Worm (Caenorhabditis elegans) whole organism, L1 larva: ENCODE results near the gene C14F11.7.

Experiments used
- C34B4.2 ChIP-seq: sonication (generic microtip); optimal IDR thresholded peaks from 2 replicates; lab custom pipeline; 2017; ENCODE audit warnings: mild to moderate bottlenecking, missing genetic modification characterization, missing compliant biosample characterization
- F16B12.6 ChIP-seq: fragments of 150-350 bp; optimal IDR thresholded peaks from 2 replicates; lab custom pipeline; 2014; ENCODE audit warnings: missing biosample characterization, missing genetic modification characterization
- Y116A8C.19 ChIP-seq: sonication (generic microtip); optimal IDR thresholded peaks from 2 replicates; lab custom pipeline; 2016; ENCODE audit warnings: missing compliant biosample characterization, missing genetic modification characterization, borderline replicate concordance
- ama-1 ChIP-seq: fragments of 150-350 bp; optimal IDR thresholded peaks from 2 replicates; lab custom pipeline; 2014
- blmp-1 ChIP-seq: fragments of 150-350 bp; optimal IDR thresholded peaks from 2 replicates; lab custom pipeline; 2014; ENCODE audit warnings: missing biosample characterization, missing genetic modification characterization
- ceh-82 ChIP-seq, 3 experiments: fragments of 150-350 bp in 1 of 3; sonication (generic microtip) in 2 of 3; optimal IDR thresholded peaks; 2 replicates each; lab custom pipeline; 2014 to 2017; ENCODE audit warnings: missing biosample characterization in 3 of 3, missing genetic modification characterization in 3 of 3
- ceh-88 ChIP-seq: fragments of 200-800 bp; sonication (Bioruptor generic); IDR thresholded peaks from 2 replicates; pipeline ENCODE4 v1.3.6; 2022; ENCODE audit warnings: missing genetic modification characterization, missing compliant biosample characterization
- ces-1 ChIP-seq: fragments of 150-350 bp; optimal IDR thresholded peaks from 2 replicates; lab custom pipeline; 2014; ENCODE audit warnings: missing biosample characterization, missing genetic modification reagents, missing genetic modification characterization
- dpl-1 ChIP-seq, 3 experiments: fragments of 150-350 bp in 2 of 3; sonication (generic microtip) in 1 of 3; optimal IDR thresholded peaks; 2 replicates each; lab custom pipeline; 2014 to 2017; ENCODE audit warnings: missing biosample characterization in 3 of 3, missing genetic modification characterization in 3 of 3, missing genetic modification reagents in 3 of 3
- efl-1 ChIP-seq, 4 experiments: fragments of 150-350 bp; optimal IDR thresholded peaks in 3 of 4; peaks in 1 of 4; 1 replicate in 1 of 4; 2 replicates in 3 of 4; lab custom pipeline; 2014; ENCODE audit warnings: missing biosample characterization in 2 of 4, missing genetic modification characterization in 2 of 4, missing genetic modification reagents in 2 of 4
- efl-3 ChIP-seq: fragments of 200-800 bp; sonication (Bioruptor generic); optimal IDR thresholded peaks from 2 replicates; lab custom pipeline; 2018; ENCODE audit warnings: mild to moderate bottlenecking, missing genetic modification characterization, missing compliant biosample characterization
- elt-3 ChIP-seq, 6 experiments: fragments of 150-350 bp in 1 of 6; sonication (generic microtip); optimal IDR thresholded peaks; 2 replicates each; lab custom pipeline; 2017 to 2018; ENCODE audit warnings: missing biosample characterization in 6 of 6, missing genetic modification characterization in 6 of 6, inconsistent platforms in 1 of 6
- grh-1 ChIP-seq: fragments of 200-800 bp; sonication (Bioruptor generic); IDR thresholded peaks from 2 replicates; pipeline ENCODE4 v1.3.6; 2022; ENCODE audit warnings: missing genetic modification reagents, missing genetic modification characterization, missing compliant biosample characterization
- irx-1 ChIP-seq: sonication (generic microtip); optimal IDR thresholded peaks from 2 replicates; lab custom pipeline; 2016; ENCODE audit warnings: missing genetic modification characterization, missing compliant biosample characterization
- isw-1 ChIP-seq: fragments of 200-800 bp; sonication (Bioruptor generic); IDR thresholded peaks from 2 replicates; pipeline ENCODE4 v1.3.6; 2022; ENCODE audit warnings: missing genetic modification characterization, missing compliant biosample characterization
- jun-1 ChIP-seq: fragments of 150-350 bp; optimal IDR thresholded peaks from 2 replicates; lab custom pipeline; 2014; ENCODE audit warnings: missing biosample characterization, missing genetic modification reagents, missing genetic modification characterization
- lin-14 ChIP-seq: fragments of 200-800 bp; sonication (Bioruptor generic); optimal IDR thresholded peaks from 2 replicates; lab custom pipeline; 2018; ENCODE audit warnings: mild to moderate bottlenecking, missing genetic modification characterization, moderate library complexity, missing compliant biosample characterization
- lin-35 ChIP-seq, 2 experiments: fragments of 150-350 bp; optimal IDR thresholded peaks; 2 replicates each; lab custom pipeline; 2014; ENCODE audit warnings: missing biosample characterization in 2 of 2, missing genetic modification characterization in 2 of 2, missing genetic modification reagents in 2 of 2
- lin-39 ChIP-seq: fragments of 150-350 bp; optimal IDR thresholded peaks from 2 replicates; lab custom pipeline; 2014; ENCODE audit warnings: missing biosample characterization, missing genetic modification reagents, missing genetic modification characterization
- lir-3 ChIP-seq: sonication (generic microtip); optimal IDR thresholded peaks from 2 replicates; lab custom pipeline; 2016; ENCODE audit warnings: mild to moderate bottlenecking, missing genetic modification characterization, moderate library complexity, missing compliant biosample characterization; ENCODE audit not compliant: poor library complexity
- lsy-2 ChIP-seq, 2 experiments: fragments of 150-350 bp; optimal IDR thresholded peaks; 2 replicates each; lab custom pipeline; 2014; ENCODE audit warnings: missing biosample characterization in 2 of 2, missing genetic modification characterization in 2 of 2
- mdl-1 ChIP-seq, 2 experiments: fragments of 150-350 bp; optimal IDR thresholded peaks; 2 replicates each; lab custom pipeline; 2014 to 2017; ENCODE audit warnings: missing biosample characterization in 2 of 2, missing genetic modification characterization in 2 of 2, inconsistent platforms in 1 of 2
- mef-2 ChIP-seq: fragments of 150-350 bp; optimal IDR thresholded peaks from 2 replicates; lab custom pipeline; 2014; ENCODE audit warnings: missing biosample characterization, missing genetic modification characterization
- mep-1 ChIP-seq: fragments of 150-350 bp; optimal IDR thresholded peaks from 2 replicates; lab custom pipeline; 2014; ENCODE audit warnings: missing biosample characterization, missing genetic modification characterization
- nhr-11 ChIP-seq: fragments of 150-350 bp; optimal IDR thresholded peaks from 2 replicates; lab custom pipeline; 2014; ENCODE audit warnings: missing biosample characterization, missing genetic modification characterization
- nhr-12 ChIP-seq: sonication (generic microtip); optimal IDR thresholded peaks from 2 replicates; lab custom pipeline; 2017; ENCODE audit warnings: missing biosample characterization, missing genetic modification characterization
- nhr-20 ChIP-seq: sonication (generic microtip); optimal IDR thresholded peaks from 2 replicates; lab custom pipeline; 2016; ENCODE audit warnings: mild to moderate bottlenecking, missing genetic modification characterization, missing compliant biosample characterization
- nhr-28 ChIP-seq: fragments of 150-350 bp; optimal IDR thresholded peaks from 2 replicates; lab custom pipeline; 2014; ENCODE audit warnings: missing biosample characterization, missing genetic modification characterization
- nhr-47 ChIP-seq: sonication (generic microtip); optimal IDR thresholded peaks from 2 replicates; lab custom pipeline; 2016; ENCODE audit warnings: mild to moderate bottlenecking, missing genetic modification characterization, moderate library complexity, missing compliant biosample characterization
- nhr-71 ChIP-seq: sonication (generic microtip); optimal IDR thresholded peaks from 2 replicates; lab custom pipeline; 2016; ENCODE audit warnings: mild to moderate bottlenecking, missing genetic modification characterization, moderate library complexity, missing compliant biosample characterization
- nhr-90 ChIP-seq: sonication (generic microtip); optimal IDR thresholded peaks from 2 replicates; lab custom pipeline; 2016; ENCODE audit warnings: mild to moderate bottlenecking, missing genetic modification characterization, missing compliant biosample characterization; ENCODE audit not compliant: poor library complexity
- pag-3 ChIP-seq: sonication (generic microtip); optimal IDR thresholded peaks from 2 replicates; lab custom pipeline; 2017; ENCODE audit warnings: missing genetic modification characterization, mild to moderate bottlenecking, missing compliant biosample characterization, antibody characterized with exemption, borderline replicate concordance; ENCODE audit not compliant: insufficient read depth
- pax-3 ChIP-seq: fragments of 200-800 bp; sonication (Bioruptor generic); optimal IDR thresholded peaks from 2 replicates; lab custom pipeline; 2018; ENCODE audit warnings: mild to moderate bottlenecking, missing genetic modification characterization, moderate library complexity, missing compliant biosample characterization
- rnt-1 ChIP-seq: sonication (generic microtip); optimal IDR thresholded peaks from 2 replicates; lab custom pipeline; 2016; ENCODE audit warnings: mild to moderate bottlenecking, missing genetic modification characterization, moderate library complexity, missing compliant biosample characterization
- skn-1 ChIP-seq: fragments of 150-350 bp; optimal IDR thresholded peaks from 2 replicates; lab custom pipeline; 2014; ENCODE audit warnings: missing biosample characterization, missing genetic modification characterization
- snpc-4 ChIP-seq: fragments of 150-350 bp; optimal IDR thresholded peaks from 2 replicates; lab custom pipeline; 2014; ENCODE audit warnings: missing biosample characterization, missing genetic modification characterization
- sox-4 ChIP-seq: sonication (generic microtip); optimal IDR thresholded peaks from 2 replicates; lab custom pipeline; 2016; ENCODE audit warnings: missing genetic modification characterization, missing compliant biosample characterization
- sup-37 ChIP-seq: fragments of 200-800 bp; sonication (Bioruptor generic); optimal IDR thresholded peaks from 2 replicates; lab custom pipeline; 2018; ENCODE audit warnings: mild to moderate bottlenecking, missing genetic modification characterization, missing compliant biosample characterization
- swsn-7 ChIP-seq: sonication (generic microtip); optimal IDR thresholded peaks from 2 replicates; lab custom pipeline; 2016; ENCODE audit warnings: missing genetic modification characterization, missing compliant biosample characterization
- tlp-1 ChIP-seq: fragments of 150-350 bp; optimal IDR thresholded peaks from 2 replicates; lab custom pipeline; 2014; ENCODE audit warnings: missing biosample characterization, missing genetic modification characterization
- unc-30 ChIP-seq: sonication (generic microtip); optimal IDR thresholded peaks from 2 replicates; lab custom pipeline; 2017; ENCODE audit warnings: missing biosample characterization, missing genetic modification characterization
- vab-15 ChIP-seq: sonication (generic microtip); optimal IDR thresholded peaks from 2 replicates; lab custom pipeline; 2017; ENCODE audit warnings: missing genotype, mild to moderate bottlenecking, missing genetic modification characterization, missing compliant biosample characterization
- xbp-1 ChIP-seq: sonication (generic microtip); optimal IDR thresholded peaks from 2 replicates; lab custom pipeline; 2016; ENCODE audit warnings: missing genetic modification characterization, missing compliant biosample characterization
- zip-4 ChIP-seq: fragments of 200-800 bp; sonication (Bioruptor generic); optimal IDR thresholded peaks from 2 replicates; lab custom pipeline; 2018; ENCODE audit warnings: mild to moderate bottlenecking, missing genetic modification characterization, moderate library complexity, missing compliant biosample characterization
- ztf-11 ChIP-seq, 2 experiments: sonication (generic microtip); optimal IDR thresholded peaks; 2 replicates each; lab custom pipeline; 2016 to 2017; ENCODE audit warnings: missing genetic modification characterization in 2 of 2, missing biosample characterization in 1 of 2, missing compliant biosample characterization in 1 of 2
- ztf-4 ChIP-seq: fragments of 150-350 bp; optimal IDR thresholded peaks from 2 replicates; lab custom pipeline; 2014; ENCODE audit warnings: missing biosample characterization, missing genetic modification characterization

Gene C14F11.7

DNA sequence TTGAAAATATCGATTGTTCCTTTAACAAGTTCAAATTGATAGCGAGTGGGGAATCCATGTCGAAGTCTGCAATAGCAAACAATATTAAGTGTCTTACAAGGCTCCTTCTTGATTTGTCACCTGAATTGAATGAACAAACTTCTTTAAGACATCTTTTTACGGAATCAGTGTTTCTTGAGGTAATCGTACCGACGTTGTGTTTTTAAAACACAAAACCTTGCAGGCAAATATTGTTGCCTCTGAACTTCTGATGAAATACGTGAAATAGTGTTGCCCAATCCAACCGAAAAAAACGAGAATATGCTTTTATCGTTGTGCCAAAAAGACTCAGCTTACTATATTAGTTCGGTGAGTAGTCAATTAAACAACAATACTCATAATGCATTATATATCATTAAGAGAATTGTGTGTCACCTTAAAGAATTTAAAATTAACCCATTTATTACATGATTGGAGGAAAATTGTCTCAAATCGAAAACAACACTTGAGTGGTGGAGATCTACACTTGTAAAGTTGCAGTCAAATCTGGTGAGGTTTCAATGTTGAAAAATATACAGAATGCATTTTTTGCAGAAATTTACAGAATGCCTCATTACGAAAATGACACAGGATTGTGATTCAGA lies 30.3 kb downstream of the C14F11.7 start, which contains the start of the genes T25B2.4 and T13C5.3:
Gene T25B2.4 (plus strand): TSS at position 301 of the 623 bp plus-strand sequence.
Gene T13C5.3 (plus strand): TSS at position 573 of the 623 bp plus-strand sequence.
- TF ChIP-seq snpc-4 (no peak), swsn-7 (no peak), pax-3 (no peak), mef-2 (tag; lab: Kevin White, UChicago) (no peak), sox-4 (no peak), nhr-71 (tag; lab: Kevin White, UChicago) (no peak)

DNA sequence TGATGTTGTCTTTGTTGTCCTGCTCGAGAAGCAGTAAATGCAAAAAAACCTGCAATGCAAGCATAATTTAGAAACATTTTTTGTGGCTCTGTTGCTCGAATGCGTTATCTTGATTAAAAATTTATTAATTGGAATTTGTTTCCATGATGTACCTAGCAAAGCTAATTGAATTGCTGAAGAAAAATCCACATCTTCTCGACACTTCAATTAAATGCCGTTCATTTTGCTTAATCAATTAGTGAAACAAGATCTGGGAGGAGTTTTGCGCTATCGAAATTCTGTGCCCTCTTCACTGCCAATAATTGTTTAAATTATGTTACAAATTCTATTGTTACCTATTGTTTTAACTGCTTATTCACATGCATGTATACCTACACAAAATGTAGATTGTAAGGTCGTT lies 32.5 kb downstream of the C14F11.7 start, which contains the start of gene T25B2.3:
Gene T25B2.3 (plus strand): TSS at position 301 of the 400 bp plus-strand sequence.
- TF ChIP-seq lin-35 (GFP tag; optimal IDR thresholded peaks at IDR 0.05; lab: Kevin White, UChicago) (no peak), unc-30 (tag; lab: Kevin White, UChicago) (no peak), sup-37 (no peak), tlp-1 (tag; lab: Kevin White, UChicago) (no peak), ces-1 (GFP tag; lab: Kevin White, UChicago) (no peak), nhr-90 (no peak), nhr-28 (tag; lab: Kevin White, UChicago) (no peak), nhr-47 (tag; lab: Kevin White, UChicago) (no peak), ztf-11 (tag; optimal IDR thresholded peaks at IDR 0.05; lab: Kevin White, UChicago) (no peak), xbp-1 (tag; lab: Kevin White, UChicago) (no peak), swsn-7 (no peak), C34B4.2 (tag; lab: Kevin White, UChicago) (no peak), ceh-88 (GFP tag; lab: Robert Waterston, UW) (no peak), elt-3 (tag; optimal IDR thresholded peaks at IDR 0.05; lab: Kevin White, UChicago) (no peak), lir-3 (tag; lab: Kevin White, UChicago) (no peak), irx-1 (no peak)

DNA sequence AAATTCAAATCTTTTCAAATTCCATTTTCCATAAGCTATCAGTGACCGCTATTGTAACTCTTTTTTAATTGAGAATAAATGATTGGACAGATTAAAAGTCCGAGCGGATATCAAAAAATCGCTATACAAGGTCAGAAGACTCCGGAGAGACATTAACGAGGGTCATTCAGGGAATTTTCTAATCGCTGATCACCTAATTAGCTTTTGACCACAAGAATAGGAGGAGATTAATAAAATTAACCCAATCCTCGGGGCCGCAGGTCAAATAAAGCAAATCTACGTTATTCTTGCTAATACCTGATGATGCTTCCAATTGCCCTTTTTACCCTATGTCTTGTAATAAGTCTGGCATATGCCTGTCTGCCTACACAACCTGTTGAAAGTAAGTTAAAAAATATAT lies 34.7 kb downstream of the C14F11.7 start, which contains the start of gene T25B2.1:
Gene T25B2.1 (plus strand): TSS at position 301 of the 400 bp plus-strand sequence.
- TF ChIP-seq pax-3 (no peak), lin-35 (GFP tag; optimal IDR thresholded peaks at IDR 0.05; lab: Kevin White, UChicago) (no peak), lsy-2 (tag; optimal IDR thresholded peaks at IDR 0.05; lab: Kevin White, UChicago) (no peak), nhr-12 (no peak), efl-1 (optimal IDR thresholded peaks at IDR 0.05; lab: Kevin White, UChicago) (no peak), efl-1 (GFP tag; optimal IDR thresholded peaks at IDR 0.05 in 1 of 2; lab: Kevin White, UChicago) (no peak), C34B4.2 (tag; lab: Kevin White, UChicago) (no peak), lin-39 (tag; lab: Kevin White, UChicago) (no peak), blmp-1 (tag; lab: Kevin White, UChicago) (no peak), rnt-1 (tag; lab: Kevin White, UChicago) (no peak), F16B12.6 (tag; lab: Kevin White, UChicago) (no peak), unc-30 (tag; lab: Kevin White, UChicago) (no peak), ztf-4 (tag; lab: Kevin White, UChicago) (no peak), ama-1 (lab: Kevin White, UChicago) (no peak), Y116A8C.19 (tag; lab: Kevin White, UChicago) (no peak), nhr-71 (tag; lab: Kevin White, UChicago) (no peak), nhr-11 (tag; lab: Kevin White, UChicago) (no peak), isw-1 (GFP tag; lab: Robert Waterston, UW) (no peak), ceh-88 (GFP tag; lab: Robert Waterston, UW) (no peak)

DNA sequence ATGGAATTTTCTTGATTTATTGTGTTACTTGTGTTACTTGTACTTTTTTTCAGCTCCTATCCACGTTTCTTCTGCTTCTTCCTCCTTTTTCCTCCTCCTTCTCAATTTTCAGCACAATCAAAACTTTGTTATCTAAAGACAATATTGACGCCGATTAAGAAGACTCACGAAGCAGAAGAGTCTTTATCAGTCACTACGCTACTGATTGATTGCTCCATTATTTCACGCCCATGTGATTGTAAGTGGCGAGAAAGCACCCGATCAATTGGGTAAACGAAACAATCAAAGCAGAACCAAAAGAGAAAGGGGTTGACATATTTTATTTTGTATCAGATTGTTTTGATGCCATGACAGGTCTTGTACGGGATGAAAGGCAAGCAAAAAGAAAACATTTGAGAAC lies 39.1 kb downstream of the C14F11.7 start, which contains the start of gene T25B2.2:
Gene T25B2.2 (plus strand): TSS at position 392 of the 400 bp plus-strand sequence.
- TF ChIP-seq vab-15 (tag; lab: Kevin White, UChicago) = no peak
- TF ChIP-seq lin-35 (GFP tag; optimal IDR thresholded peaks at IDR 0.05; lab: Kevin White, UChicago) = peak in 1 of 2 experiments; percentile 40
- TF ChIP-seq mep-1 (tag; lab: Kevin White, UChicago) = no peak
- no peak for TF ChIP-seq mdl-1 (tag; optimal IDR thresholded peaks at IDR 0.05; lab: Kevin White, UChicago)
- TF ChIP-seq grh-1 (GFP tag; lab: Robert Waterston, UW) = no peak
- TF ChIP-seq mef-2 (tag; lab: Kevin White, UChicago) = no peak
- no peak for TF ChIP-seq efl-3 (GFP tag; lab: Kevin White, UChicago)
- TF ChIP-seq pag-3 (tag; lab: Kevin White, UChicago) = no peak
- TF ChIP-seq zip-4 = no peak
- no peak for TF ChIP-seq dpl-1 (GFP tag; optimal IDR thresholded peaks at IDR 0.05; lab: Kevin White, UChicago)
- no peak for TF ChIP-seq ama-1 (lab: Kevin White, UChicago)
- no peak for TF ChIP-seq skn-1 (tag; lab: Kevin White, UChicago)
- no peak for TF ChIP-seq nhr-11 (tag; lab: Kevin White, UChicago)
- no peak for TF ChIP-seq lin-14 (GFP tag; lab: Kevin White, UChicago)
- no peak for TF ChIP-seq ceh-82 (tag; optimal IDR thresholded peaks at IDR 0.05; lab: Kevin White, UChicago)
- TF ChIP-seq jun-1 (tag; lab: Kevin White, UChicago) = peak; percentile 21
- TF ChIP-seq nhr-20 (tag; lab: Kevin White, UChicago) = no peak
